Fruit fly (Drosophila melanogaster): Measurements from ENCODE around the gene CG33928.
A peak's percentile ranks its signal among the peaks of the same experiment; 100 is the strongest.

CG33928 gene

DNA sequence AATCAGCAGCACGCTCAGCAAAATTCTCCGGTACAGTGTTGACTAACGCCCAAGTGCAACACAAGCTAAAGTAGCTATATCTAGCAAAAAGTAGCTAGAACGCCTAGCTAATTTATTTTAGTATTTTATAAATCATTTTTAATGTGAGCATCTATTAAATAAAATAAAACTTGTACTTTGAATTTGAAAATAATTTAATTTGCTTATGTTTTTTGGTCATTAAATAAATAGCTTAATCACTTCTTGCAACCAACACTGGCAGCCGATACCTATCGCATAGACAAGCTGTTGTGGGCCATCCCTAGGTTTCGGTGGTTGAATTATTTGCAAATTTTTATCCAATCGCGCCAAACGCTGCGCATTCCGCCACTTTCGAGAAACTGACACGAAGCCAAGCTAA is 26.0 kb downstream of the CG33928 start, which contains the start of the genes Polr2J and CG15141 (continued):
- TF ChIP-seq CG6854 (GFP tag; optimal IDR thresholded peaks at IDR 0.05): no peak
- peak; percentile 65 for TF ChIP-seq tio (GFP tag; optimal IDR thresholded peaks at IDR 0.05)
- TF ChIP-seq psq (GFP tag; optimal IDR thresholded peaks at IDR 0.05): peak; percentile 68
- peak; percentile 82 for TF ChIP-seq Dip3 (GFP tag; optimal IDR thresholded peaks at IDR 0.05)
- TF ChIP-seq CG2129 (GFP tag; IDR thresholded peaks at IDR 0.05; ENCODE audit: partially characterized antibody): peak; percentile 86
- TF ChIP-seq CG6654 (GFP tag; optimal IDR thresholded peaks at IDR 0.05): peak; percentile 58
- peak; percentile 69 to 86 for TF ChIP-seq dpn (GFP tag; optimal IDR thresholded peaks at IDR 0.05)
- TF ChIP-seq CG12104 (GFP tag; optimal IDR thresholded peaks at IDR 0.05): peak; percentile 56
- TF ChIP-seq Hmr (GFP tag; optimal IDR thresholded peaks at IDR 0.05): no peak
- peak; percentile 78 for TF ChIP-seq CG18764 (GFP tag; optimal IDR thresholded peaks at IDR 0.05)
- peak in 1 of 3 experiments; percentile 88 for TF ChIP-seq lola (GFP tag; optimal IDR thresholded peaks at IDR 0.05)
- TF ChIP-seq Dad (GFP tag; optimal IDR thresholded peaks at IDR 0.05): peak; percentile 87
- peak; percentile 95 for TF ChIP-seq stwl (tag; optimal IDR thresholded peaks at IDR 0.05)
- TF ChIP-seq abd-A (tag; optimal IDR thresholded peaks at IDR 0.05): no peak
- no peak for TF ChIP-seq oc (tag; optimal IDR thresholded peaks at IDR 0.05)
- TF ChIP-seq cg (GFP tag; optimal IDR thresholded peaks at IDR 0.05): no peak
- TF ChIP-seq az2 (GFP tag; optimal IDR thresholded peaks at IDR 0.05): peak; percentile 79
- TF ChIP-seq CG43689 (GFP tag; IDR thresholded peaks at IDR 0.05): no peak
- peak; percentile 78 for TF ChIP-seq Blimp-1 (GFP tag; optimal IDR thresholded peaks at IDR 0.05)
- peak; percentile 94 for TF ChIP-seq zen (tag; optimal IDR thresholded peaks at IDR 0.05)
- peak; percentile 84 for TF ChIP-seq CG12942 (GFP tag; optimal IDR thresholded peaks at IDR 0.05)
- TF ChIP-seq nom (GFP tag; optimal IDR thresholded peaks at IDR 0.05): no peak
- TF ChIP-seq Poxn (GFP tag; IDR thresholded peaks at IDR 0.05): no peak
- peak; percentile 69 for TF ChIP-seq Usf (GFP tag; optimal IDR thresholded peaks at IDR 0.05)
- TF ChIP-seq gcm (GFP tag; optimal IDR thresholded peaks at IDR 0.05): no peak
- TF ChIP-seq fd64A (GFP tag; optimal IDR thresholded peaks at IDR 0.05): no peak
- TF ChIP-seq ci (GFP tag; IDR thresholded peaks at IDR 0.05): peak; percentile 68; the same call in 2 of the 3 replicates
- peak; percentile 70 for TF ChIP-seq Nf-YB (GFP tag; optimal IDR thresholded peaks at IDR 0.05)
- TF ChIP-seq NC2α (GFP tag; optimal IDR thresholded peaks at IDR 0.05): peak; percentile 5
- peak in 1 of 2 experiments; percentile 82 for TF ChIP-seq bsh (GFP tag; optimal IDR thresholded peaks at IDR 0.05)
- peak; percentile 64; the same call in 1 of the 2 replicates for TF ChIP-seq Rx (GFP tag; IDR thresholded peaks at IDR 0.05)
- peak; percentile 79 for TF ChIP-seq ase (GFP tag; IDR thresholded peaks at IDR 0.05)
- TF ChIP-seq CG12391 (tag; optimal IDR thresholded peaks at IDR 0.05): peak; percentile 96
- no peak for TF ChIP-seq CG12769 (tag; optimal IDR thresholded peaks at IDR 0.05)
- TF ChIP-seq Bdp1 (GFP tag; optimal IDR thresholded peaks at IDR 0.05): peak; percentile 76
- TF ChIP-seq caup (GFP tag; optimal IDR thresholded peaks at IDR 0.05; ENCODE audit: severe bottlenecking): peak; percentile 86
- no peak for TF ChIP-seq Kr (GFP tag; optimal IDR thresholded peaks at IDR 0.05)
- TF ChIP-seq stc (GFP tag; IDR thresholded peaks at IDR 0.05): peak; percentile 64; the same call in 1 of the 2 replicates
- TF ChIP-seq CG2875 (GFP tag; optimal IDR thresholded peaks at IDR 0.05): peak; percentile 44
- peak; percentile 92 for TF ChIP-seq CoRest (tag; optimal IDR thresholded peaks at IDR 0.05)
- TF ChIP-seq Xrp1 (GFP tag; IDR thresholded peaks at IDR 0.05): peak; percentile 88
- peak; percentile 80 for TF ChIP-seq wor (GFP tag; IDR thresholded peaks at IDR 0.05)
- peak; percentile 50 for TF ChIP-seq tx (GFP tag; optimal IDR thresholded peaks at IDR 0.05)
- TF ChIP-seq nmo (GFP tag; optimal IDR thresholded peaks at IDR 0.05): peak; percentile 96
- TF ChIP-seq CG33213 (GFP tag; optimal IDR thresholded peaks at IDR 0.05): peak; percentile 52
- no peak for TF ChIP-seq CG10147 (GFP tag; optimal IDR thresholded peaks at IDR 0.05)
- TF ChIP-seq ind (GFP tag; optimal IDR thresholded peaks at IDR 0.05): peak; percentile 87
- TF ChIP-seq CG13123 (GFP tag; optimal IDR thresholded peaks at IDR 0.05): peak; percentile 69
- TF ChIP-seq CG34224 (GFP tag; IDR thresholded peaks at IDR 0.05; ENCODE audit: partially characterized antibody): peak; percentile 83
- peak; percentile 25 for TF ChIP-seq kah (GFP tag; optimal IDR thresholded peaks at IDR 0.05)
